Worm (Caenorhabditis elegans): ENCODE measurements around the gene dmd-7.

DNA sequence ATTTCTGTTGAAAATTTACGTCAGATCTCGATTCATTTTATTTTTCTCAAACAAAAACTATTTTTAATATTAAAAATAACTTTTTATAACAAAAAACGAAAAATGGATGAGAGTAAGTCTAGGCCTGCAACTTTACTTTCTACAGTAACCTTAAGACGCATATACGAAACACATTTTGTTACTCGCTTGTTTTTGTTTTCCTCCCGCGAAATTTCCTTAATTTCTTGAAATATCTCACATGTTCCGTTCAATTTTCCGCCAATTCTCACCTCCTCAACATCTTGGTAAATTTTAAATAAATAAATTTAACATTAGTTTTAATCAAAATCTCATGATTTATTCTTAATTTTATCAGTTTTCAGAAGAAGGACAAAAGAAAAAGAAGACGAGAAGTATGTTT is 32.3 kb upstream of the dmd-7 start:
- TF ChIP-seq egl-27 (tag; optimal IDR thresholded peaks at IDR 0.05) (no peak), fkh-10 (GFP tag; optimal IDR thresholded peaks at IDR 0.05) (no peak), F44E2.7 (GFP tag; IDR thresholded peaks at IDR 0.05) (no peak), pha-4 (GFP tag; IDR thresholded peaks at IDR 0.05) (no peak), pha-4 (tag; optimal IDR thresholded peaks at IDR 0.05) (no peak), nhr-28 (tag; optimal IDR thresholded peaks at IDR 0.05) (no peak), F37D6.2 (tag; optimal IDR thresholded peaks at IDR 0.05) (no peak), nhr-6 (tag; optimal IDR thresholded peaks at IDR 0.05) (no peak), set-16 (GFP tag; IDR thresholded peaks at IDR 0.05) (no peak), daf-8 (GFP tag; IDR thresholded peaks at IDR 0.05) (no peak), ces-1 (GFP tag; optimal IDR thresholded peaks at IDR 0.05) (no peak), nhr-25 (tag; optimal IDR thresholded peaks at IDR 0.05; ENCODE audit: borderline replicate concordance, insufficient read depth) (no peak), skn-1 (tag; optimal IDR thresholded peaks at IDR 0.05) (no peak), snpc-4 (tag; optimal IDR thresholded peaks at IDR 0.05) (no peak)
